Worm (Caenorhabditis elegans) whole organism, early embryonic: ENCODE measurements around the gene C14B1.12.

Source experiments
- B0310.2 ChIP-seq: sonication (generic microtip); optimal IDR thresholded peaks from 2 replicates; lab custom pipeline; 2016; ENCODE audit warnings: mild to moderate bottlenecking, missing genetic modification characterization, missing compliant biosample characterization
- F13C5.2 ChIP-seq: sonication (generic microtip); optimal IDR thresholded peaks from 2 replicates; lab custom pipeline; 2017; ENCODE audit warnings: mild to moderate bottlenecking, missing genetic modification characterization, inconsistent platforms, missing compliant biosample characterization
- aly-1 ChIP-seq: sonication (generic microtip); optimal IDR thresholded peaks from 2 replicates; lab custom pipeline; 2016; ENCODE audit warnings: missing genetic modification characterization, missing compliant biosample characterization
- ama-1 ChIP-seq: fragments of 150-350 bp; optimal IDR thresholded peaks from 2 replicates; lab custom pipeline; 2014
- ceh-13 ChIP-seq: fragments of 200-800 bp; sonication (Bioruptor generic); optimal IDR thresholded peaks from 2 replicates; lab custom pipeline; 2018; ENCODE audit warnings: mild to moderate bottlenecking, missing genetic modification characterization, missing compliant biosample characterization
- ceh-36 ChIP-seq: sonication (generic microtip); optimal IDR thresholded peaks from 2 replicates; lab custom pipeline; 2016; ENCODE audit warnings: missing genetic modification characterization, inconsistent platforms, missing compliant biosample characterization
- ets-7 ChIP-seq: sonication (generic microtip); optimal IDR thresholded peaks from 2 replicates; lab custom pipeline; 2016; ENCODE audit warnings: missing genotype, missing genetic modification characterization, missing compliant biosample characterization
- flt-1 ChIP-seq: fragments of 200-800 bp; sonication (Bioruptor generic); IDR thresholded peaks from 2 replicates; pipeline ENCODE4 v1.3.6; 2022; ENCODE audit warnings: missing genetic modification characterization, missing compliant biosample characterization
- hmbx-1 ChIP-seq: sonication (generic microtip); optimal IDR thresholded peaks from 2 replicates; lab custom pipeline; 2016; ENCODE audit warnings: mild to moderate bottlenecking, missing genetic modification characterization, missing compliant biosample characterization
- hmg-4 ChIP-seq: fragments of 200-800 bp; sonication (Bioruptor generic); optimal IDR thresholded peaks from 2 replicates; lab custom pipeline; 2018; ENCODE audit warnings: mild to moderate bottlenecking, missing genetic modification characterization, missing compliant biosample characterization
- hnd-1 ChIP-seq: sonication (generic microtip); optimal IDR thresholded peaks from 2 replicates; lab custom pipeline; 2016; ENCODE audit warnings: missing genetic modification characterization, missing compliant biosample characterization
- pes-1 ChIP-seq: fragments of 200-800 bp; sonication (Bioruptor generic); IDR thresholded peaks from 2 replicates; pipeline ENCODE4 v1.3.6; 2022; ENCODE audit warnings: missing genetic modification reagents, missing genetic modification characterization, missing compliant biosample characterization
- scrt-1 ChIP-seq: fragments of 200-800 bp; sonication (Bioruptor generic); IDR thresholded peaks from 2 replicates; pipeline ENCODE4 v1.3.6; 2022; ENCODE audit warnings: missing genetic modification characterization, missing compliant biosample characterization
- sea-1 ChIP-seq: fragments of 200-800 bp; sonication (Bioruptor generic); conservative IDR thresholded peaks from 2 replicates; pipeline ENCODE4 v1.3.6; 2022; ENCODE audit warnings: missing genetic modification characterization, missing compliant biosample characterization
- tbx-11 ChIP-seq: fragments of 200-800 bp; sonication (Bioruptor generic); IDR thresholded peaks from 2 replicates; pipeline ENCODE4 v1.3.6; 2022; ENCODE audit warnings: missing genetic modification characterization, missing compliant biosample characterization
- tbx-37 ChIP-seq: fragments of 200-800 bp; sonication (Bioruptor generic); conservative IDR thresholded peaks from 2 replicates; pipeline ENCODE4 v1.3.6; 2022; ENCODE audit warnings: missing genetic modification reagents, missing genetic modification characterization, missing compliant biosample characterization
- tra-4 ChIP-seq: sonication (generic microtip); optimal IDR thresholded peaks from 2 replicates; lab custom pipeline; 2017; ENCODE audit warnings: missing genetic modification characterization, missing compliant biosample characterization

Gene C14B1.12

DNA sequence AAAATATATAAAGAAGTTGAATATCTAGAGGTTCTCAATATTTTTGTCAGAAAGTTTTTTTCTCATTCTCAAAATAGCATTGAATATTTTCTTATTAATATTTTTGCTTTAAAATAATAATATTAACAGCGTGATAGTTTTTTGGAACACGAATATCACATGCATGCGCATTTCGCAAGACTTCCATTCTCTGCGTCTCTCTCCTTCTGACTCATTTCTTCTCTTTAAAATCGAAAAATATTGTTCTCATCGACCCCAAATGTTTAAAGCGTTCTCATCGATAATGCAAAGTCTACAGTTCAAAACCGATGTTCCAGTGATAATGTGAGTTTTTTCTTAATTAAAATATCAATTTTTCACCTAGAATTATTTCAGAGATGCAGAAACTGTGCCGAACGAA is 21.4 kb downstream of the C14B1.12 start, which contains the start of gene C14B1.3:
C14B1.3 (plus strand) TSS at position 168 of the 400 bp plus-strand sequence.
- TF ChIP-seq sea-1 (GFP tag; lab: Robert Waterston, UW) (no peak), hmbx-1 (no peak), pes-1 (no peak), scrt-1 (GFP tag; lab: Robert Waterston, UW) (no peak), F13C5.2 (tag; lab: Kevin White, UChicago) (no peak), tbx-37 (GFP tag; lab: Robert Waterston, UW) (no peak), hmg-4 (no peak), hnd-1 (tag; lab: Kevin White, UChicago) (no peak), tbx-11 (GFP tag; lab: Robert Waterston, UW) (no peak), flt-1 (GFP tag; lab: Robert Waterston, UW) (no peak), ceh-13 (GFP tag; lab: Kevin White, UChicago) (no peak)

DNA sequence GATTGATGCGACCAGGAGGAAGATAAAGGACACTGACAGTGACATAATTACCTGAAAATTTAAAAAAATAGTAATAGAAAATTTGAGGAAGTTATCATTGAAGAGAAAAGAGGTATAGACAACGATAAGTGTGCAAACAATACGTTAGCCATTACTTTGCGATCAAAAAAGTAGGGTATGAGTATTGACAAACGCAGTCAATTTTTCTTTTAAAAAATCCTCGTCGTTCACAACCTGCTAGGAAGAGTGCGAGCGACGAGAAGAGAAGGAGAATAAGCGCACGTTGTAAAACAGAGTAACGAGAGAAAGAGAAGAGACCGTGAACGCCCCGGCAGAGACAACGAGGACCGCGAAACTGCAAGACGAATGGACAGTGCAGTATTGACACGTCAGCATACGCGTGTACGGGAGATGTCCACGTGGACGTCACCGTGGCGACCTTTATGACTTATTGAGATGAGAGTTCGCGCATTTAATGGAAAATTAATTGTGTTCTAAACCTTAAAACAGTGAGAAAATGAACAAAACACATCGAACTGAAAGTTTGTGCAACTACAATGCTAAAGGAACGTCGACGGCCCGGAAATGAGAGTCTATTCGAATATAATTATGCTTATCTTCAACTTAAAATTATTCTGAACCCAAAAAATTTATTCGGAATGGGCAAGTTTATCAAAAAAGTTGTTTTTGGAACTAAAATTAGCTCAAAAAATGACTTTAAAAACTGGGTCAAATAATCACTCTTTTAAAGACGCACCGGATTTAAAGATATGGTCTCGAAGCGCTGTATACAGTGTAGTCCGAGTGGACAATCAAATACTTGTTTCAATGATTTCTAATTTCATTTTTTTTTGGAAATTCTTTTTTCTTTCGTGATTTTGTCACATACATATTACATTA is 23.1 kb downstream of the C14B1.12 start, which contains the start of the genes pdi-1 and C14B1.2:
pdi-1 (minus strand) TSS at position 51 of the 900 bp plus-strand sequence.
C14B1.2 (plus strand) TSS at position 850 of the 900 bp plus-strand sequence.
- TF ChIP-seq hmg-4 = peak; percentile 52
- TF ChIP-seq ceh-36 (tag; lab: Kevin White, UChicago) = no peak
- no peak for TF ChIP-seq hmbx-1
- TF ChIP-seq tra-4 = no peak
- TF ChIP-seq ets-7 (tag; lab: Kevin White, UChicago) = no peak
- TF ChIP-seq sea-1 (GFP tag; lab: Robert Waterston, UW) = no peak

DNA sequence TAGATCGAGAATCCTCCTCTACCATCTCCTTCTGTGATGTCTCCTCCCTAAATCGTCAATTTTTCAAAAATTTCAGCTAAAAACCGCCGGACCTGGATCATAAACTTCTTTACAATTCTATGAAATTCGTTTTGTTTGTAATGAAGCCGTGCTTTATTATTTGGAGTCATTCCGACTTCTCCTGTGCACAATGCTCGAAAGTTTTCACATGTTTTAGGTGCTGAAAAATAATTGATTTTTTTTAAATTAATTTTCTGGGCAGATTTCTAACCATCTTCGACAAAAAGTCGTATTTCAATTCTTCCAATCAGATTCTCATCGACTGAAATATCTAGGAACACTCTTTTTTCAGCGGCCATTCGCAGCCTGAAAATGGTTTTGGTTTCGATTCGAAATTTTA is 25.5 kb downstream of the C14B1.12 start, which contains the start of gene cyn-9:
cyn-9 (minus strand) TSS at position 366 of the 400 bp plus-strand sequence.
- TF ChIP-seq hmg-4 (no peak), tbx-37 (GFP tag; lab: Robert Waterston, UW) (no peak), ama-1 (no peak), F13C5.2 (tag; lab: Kevin White, UChicago) (no peak), flt-1 (GFP tag; lab: Robert Waterston, UW) (no peak), ceh-36 (tag; lab: Kevin White, UChicago) (no peak), scrt-1 (GFP tag; lab: Robert Waterston, UW) (no peak), ets-7 (tag; lab: Kevin White, UChicago) (no peak), hnd-1 (tag; lab: Kevin White, UChicago) (no peak), ceh-13 (GFP tag; lab: Kevin White, UChicago) (no peak), tra-4 (no peak), aly-1 (no peak), tbx-11 (GFP tag; lab: Robert Waterston, UW) (no peak), pes-1 (no peak), sea-1 (GFP tag; lab: Robert Waterston, UW) (no peak), hmbx-1 (no peak), B0310.2 (tag; lab: Kevin White, UChicago) (no peak)

DNA sequence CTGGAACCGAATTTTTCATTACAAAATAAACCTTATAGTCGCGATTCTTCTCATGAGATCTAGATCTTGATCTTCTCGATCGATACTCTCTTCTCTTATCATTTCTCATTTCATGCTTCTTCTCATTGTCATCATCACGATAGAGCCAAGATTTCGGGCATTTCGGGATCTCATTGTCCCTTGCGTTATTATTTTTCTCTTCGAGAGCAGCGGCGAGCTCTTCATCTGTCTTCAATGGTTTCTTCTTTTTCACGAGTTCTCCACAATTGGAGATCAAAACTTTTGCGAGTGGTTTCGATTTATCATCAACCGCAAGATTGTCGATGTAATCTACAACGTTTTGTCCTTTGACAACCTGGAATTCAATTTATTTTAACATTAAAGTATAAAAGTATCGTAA is 26.4 kb downstream of the C14B1.12 start:
- TF ChIP-seq sea-1 (GFP tag; lab: Robert Waterston, UW) (no peak), hnd-1 (tag; lab: Kevin White, UChicago) (no peak), tra-4 (no peak), tbx-37 (GFP tag; lab: Robert Waterston, UW) (no peak), scrt-1 (GFP tag; lab: Robert Waterston, UW) (no peak), ceh-13 (GFP tag; lab: Kevin White, UChicago) (no peak), B0310.2 (tag; lab: Kevin White, UChicago) (no peak), ets-7 (tag; lab: Kevin White, UChicago) (no peak), ama-1 (no peak), tbx-11 (GFP tag; lab: Robert Waterston, UW) (no peak), F13C5.2 (tag; lab: Kevin White, UChicago) (no peak), pes-1 (no peak), aly-1 (no peak), flt-1 (GFP tag; lab: Robert Waterston, UW) (no peak), hmbx-1 (no peak), ceh-36 (tag; lab: Kevin White, UChicago) (no peak), hmg-4 (no peak)

DNA sequence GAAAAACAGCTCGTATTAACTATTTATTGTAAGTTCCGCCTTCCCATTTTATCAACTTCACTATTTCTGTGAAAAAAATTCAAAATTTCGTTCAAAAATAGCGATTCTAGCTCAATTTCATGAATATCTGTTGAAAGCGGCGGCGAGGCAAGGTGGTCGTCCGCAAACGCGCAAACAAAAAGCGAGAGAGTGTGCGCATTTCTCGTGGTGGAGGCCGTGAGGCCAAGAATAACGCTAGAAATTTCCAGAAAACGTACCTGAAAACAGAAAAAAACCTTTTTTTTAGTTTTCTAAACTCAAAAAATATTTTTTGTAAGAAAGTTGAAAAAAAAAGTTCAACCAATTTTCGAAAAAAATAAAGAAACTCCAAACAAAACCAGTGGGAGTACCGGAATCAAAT is 27.6 kb downstream of the C14B1.12 start:
- TF ChIP-seq scrt-1 (GFP tag; lab: Robert Waterston, UW) = peak; percentile 67; the same call in 1 of the 2 replicates

DNA sequence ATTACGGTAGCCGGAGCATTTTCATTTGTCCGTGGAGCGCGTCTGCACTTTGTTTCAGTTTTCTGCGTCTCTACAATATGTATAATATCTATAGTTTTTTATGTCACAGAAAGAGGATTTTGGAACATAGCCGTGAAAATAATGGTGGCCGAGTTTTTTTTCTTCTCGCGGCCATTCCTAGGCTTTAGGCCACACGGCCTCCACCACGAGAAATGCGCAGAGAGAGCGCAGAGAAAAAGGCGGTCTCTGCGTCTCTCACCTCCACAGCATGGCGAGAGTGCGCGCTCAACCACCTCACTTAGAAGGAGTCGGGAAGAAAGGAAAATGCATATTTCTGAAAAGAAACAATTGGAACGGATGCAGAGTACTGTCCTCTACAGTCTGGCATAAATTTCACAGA is 29.4 kb downstream of the C14B1.12 start:
- peak; percentile 71 for TF ChIP-seq sea-1 (GFP tag; lab: Robert Waterston, UW)
- TF ChIP-seq pes-1 = peak; percentile 66; the same call in 1 of the 2 replicates

- TF ChIP-seq F13C5.2 (tag; lab: Kevin White, UChicago) = no peak
- TF ChIP-seq flt-1 (GFP tag; lab: Robert Waterston, UW) = no peak
- no peak for TF ChIP-seq aly-1
- no peak for TF ChIP-seq hmbx-1
- TF ChIP-seq tbx-11 (GFP tag; lab: Robert Waterston, UW) = no peak
- no peak for TF ChIP-seq scrt-1 (GFP tag; lab: Robert Waterston, UW)
- no peak for TF ChIP-seq B0310.2 (tag; lab: Kevin White, UChicago)
- no peak for TF ChIP-seq pes-1
- TF ChIP-seq ceh-13 (GFP tag; lab: Kevin White, UChicago) = no peak
- no peak for TF ChIP-seq sea-1 (GFP tag; lab: Robert Waterston, UW)
- no peak for TF ChIP-seq tbx-37 (GFP tag; lab: Robert Waterston, UW)
- no peak for TF ChIP-seq hmg-4
- TF ChIP-seq tra-4 = no peak
- TF ChIP-seq ama-1 = no peak
- TF ChIP-seq hnd-1 (tag; lab: Kevin White, UChicago) = no peak
Measured at ce11 chrIII:3694572-3694971, 30.2 kb downstream of the C14B1.12 start, which contains the start of gene npr-15. TSS of gene npr-15 (minus strand) at chrIII:3694672.
